Fruit fly (Drosophila melanogaster): Measurements from ENCODE around the gene CG15695.
A peak's percentile ranks its signal among the peaks of the same experiment; 100 is the strongest.

The CG15695 gene

DNA sequence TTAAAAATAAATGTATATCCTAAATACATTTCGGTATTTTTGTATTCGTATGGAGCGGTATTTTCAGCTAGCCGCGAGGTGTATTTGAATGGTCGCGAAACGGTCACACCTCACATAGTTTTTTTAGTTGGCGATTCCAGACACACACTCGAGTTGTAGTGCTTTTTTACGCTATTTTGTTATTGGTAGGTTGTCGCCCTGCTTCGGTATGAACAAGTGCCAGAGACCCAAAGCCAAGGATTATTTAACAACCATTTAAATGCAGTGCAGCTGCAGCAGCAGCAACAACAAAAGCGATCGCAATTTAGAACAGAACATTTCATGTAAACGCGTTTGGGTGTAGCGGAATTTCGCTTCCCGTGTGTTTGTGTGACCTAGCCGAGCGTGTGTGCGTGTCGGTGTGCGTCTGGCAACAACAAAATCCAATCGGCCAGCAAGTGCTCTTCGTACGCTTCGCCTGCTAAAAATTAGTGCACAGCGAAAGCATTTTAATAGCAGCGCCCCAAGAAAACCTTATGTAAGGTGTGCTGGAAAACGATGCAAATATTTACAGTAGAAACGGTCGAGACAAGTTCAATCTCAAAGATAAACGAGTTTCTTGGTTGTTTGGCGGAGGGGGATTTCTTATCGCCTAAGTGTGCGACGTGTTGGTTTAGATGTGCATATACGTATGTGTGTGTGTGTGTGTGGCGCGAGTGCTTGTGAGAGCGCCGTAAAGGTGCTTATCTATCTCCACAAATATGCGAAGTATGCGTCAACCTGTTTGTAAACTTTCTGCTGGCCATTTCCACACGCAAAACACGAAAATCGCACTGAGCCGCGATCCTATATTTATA, 9.0 kb upstream of the CG15695 start, which contains the start of gene Synd (continued):
- TF ChIP-seq ken (GFP tag; IDR thresholded peaks at IDR 0.05) (no peak), CG7372 (GFP tag; IDR thresholded peaks at IDR 0.05) (no peak), CG5180 (GFP tag; optimal IDR thresholded peaks at IDR 0.05) (peak; percentile 34), Mad (GFP tag; optimal IDR thresholded peaks at IDR 0.05) (no peak), Ptx1 (GFP tag; IDR thresholded peaks at IDR 0.05) (no peak), sens (GFP tag) (peak; percentile 69), CG3407 (GFP tag; optimal IDR thresholded peaks at IDR 0.05) (no peak), CG2199 (GFP tag; IDR thresholded peaks at IDR 0.05) (no peak), Camta (GFP tag; optimal IDR thresholded peaks at IDR 0.05) (no peak), sd (tag; optimal IDR thresholded peaks at IDR 0.05) (peak; percentile 98), Aef1 (GFP tag; IDR thresholded peaks at IDR 0.05) (peak; percentile 68; the same call in 2 of the 3 replicates), Dll (GFP tag; IDR thresholded peaks at IDR 0.05; ENCODE audit: partially characterized antibody) (no peak), tll (GFP tag; optimal IDR thresholded peaks at IDR 0.05) (no peak), CG7963 (GFP tag; IDR thresholded peaks at IDR 0.05; ENCODE audit: partially characterized antibody) (no peak), ham (GFP tag; IDR thresholded peaks at IDR 0.05) (no peak), psq (GFP tag; optimal IDR thresholded peaks at IDR 0.05) (no peak), Ravus (GFP tag; IDR thresholded peaks at IDR 0.05) (no peak), H2.0 (GFP tag; IDR thresholded peaks at IDR 0.05) (no peak), CG10979 (tag; optimal IDR thresholded peaks at IDR 0.05) (peak; percentile 6), Sry-δ (GFP tag; optimal IDR thresholded peaks at IDR 0.05) (peak; percentile 1), HLH4C (GFP tag; IDR thresholded peaks at IDR 0.05; ENCODE audit: partially characterized antibody) (no peak), gfzf (GFP tag; optimal IDR thresholded peaks at IDR 0.05) (peak; percentile 85), Myb (GFP tag; optimal IDR thresholded peaks at IDR 0.05) (peak; percentile 23), CG32767 (GFP tag; IDR thresholded peaks at IDR 0.05) (no peak), CG18262 (tag; optimal IDR thresholded peaks at IDR 0.05) (peak; percentile 10), CG1529 (GFP tag; optimal IDR thresholded peaks at IDR 0.05) (no peak), E2f2 (GFP tag; IDR thresholded peaks at IDR 0.05) (0 out of 2 replicates have a peak, but pooled peaks have one; percentile 9), CG6791 (GFP tag; IDR thresholded peaks at IDR 0.05; ENCODE audit: partially characterized antibody) (no peak), eve (GFP tag; optimal IDR thresholded peaks at IDR 0.05) (no peak), p53 (GFP tag; optimal IDR thresholded peaks at IDR 0.05) (no peak), ro (GFP tag; IDR thresholded peaks at IDR 0.05) (no peak), Lpt (GFP tag; optimal IDR thresholded peaks at IDR 0.05) (no peak), CG18599 (GFP tag; optimal IDR thresholded peaks at IDR 0.05) (peak; percentile 52), Blimp-1 (GFP tag; optimal IDR thresholded peaks at IDR 0.05) (no peak), Rx (GFP tag; IDR thresholded peaks at IDR 0.05) (0 out of 2 replicates have a peak, but pooled peaks have one; percentile 23), maf-S (GFP tag; optimal IDR thresholded peaks at IDR 0.05) (no peak), Xrp1 (GFP tag; IDR thresholded peaks at IDR 0.05) (no peak), knrl (GFP tag; IDR thresholded peaks at IDR 0.05; ENCODE audit: partially characterized antibody) (peak; percentile 31; the same call in 1 of the 3 replicates), B-H1 (GFP tag; IDR thresholded peaks at IDR 0.05) (no peak), inv (GFP tag; IDR thresholded peaks at IDR 0.05; ENCODE audit: partially characterized antibody) (no peak), Bgb (GFP tag; IDR thresholded peaks at IDR 0.05; ENCODE audit: partially characterized antibody) (peak; percentile 26; the same call in 1 of the 2 replicates), bab2 (GFP tag; optimal IDR thresholded peaks at IDR 0.05) (no peak), tna (GFP tag; IDR thresholded peaks at IDR 0.05; ENCODE audit: partially characterized antibody) (no peak; the same call in 1 of the 2 replicates), CG3838 (GFP tag; optimal IDR thresholded peaks at IDR 0.05) (no peak), odd (GFP tag; optimal IDR thresholded peaks at IDR 0.05) (no peak), CG10147 (GFP tag; optimal IDR thresholded peaks at IDR 0.05) (peak; percentile 54), CG15073 (GFP tag; optimal IDR thresholded peaks at IDR 0.05) (no peak), CG2202 (tag; optimal IDR thresholded peaks at IDR 0.05) (no peak), tup (GFP tag; optimal IDR thresholded peaks at IDR 0.05) (no peak)
